Worm (Caenorhabditis elegans): ENCODE data around the gene pqn-94.

DNA sequence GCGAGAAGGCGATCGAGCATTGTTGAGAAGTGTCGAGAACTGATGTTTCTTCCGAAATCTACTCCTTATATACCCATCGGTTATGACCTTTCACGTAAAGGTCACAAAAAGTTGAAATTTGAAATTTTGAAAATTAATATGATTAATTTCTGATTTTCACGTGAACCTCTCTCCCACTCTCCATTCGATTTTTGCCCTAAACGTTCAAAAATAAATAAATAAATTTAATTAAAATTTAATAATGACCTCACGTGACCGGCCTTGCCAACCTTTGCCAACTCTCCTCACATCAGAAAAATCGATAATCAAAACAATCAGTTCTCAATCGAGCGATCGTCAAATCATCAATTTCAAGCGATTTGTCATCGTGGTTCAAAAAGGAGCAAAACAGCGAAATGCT, 37.8 kb upstream of the pqn-94 start, which contains the start of gene Y113G7C.1:
- TF ChIP-seq aly-1 (tag; optimal IDR thresholded peaks at IDR 0.05) (no peak), ets-7 (tag; optimal IDR thresholded peaks at IDR 0.05) (no peak), ama-1 (optimal IDR thresholded peaks at IDR 0.05) (no peak), scrt-1 (GFP tag; IDR thresholded peaks at IDR 0.05) (no peak), B0310.2 (tag; optimal IDR thresholded peaks at IDR 0.05) (no peak), ceh-36 (tag; optimal IDR thresholded peaks at IDR 0.05) (no peak), hmg-4 (GFP tag; optimal IDR thresholded peaks at IDR 0.05) (no peak), sea-1 (GFP tag; conservative IDR thresholded peaks at IDR 0.05) (no peak), tra-4 (tag; optimal IDR thresholded peaks at IDR 0.05) (no peak), tbx-11 (GFP tag; IDR thresholded peaks at IDR 0.05) (no peak), hnd-1 (tag; optimal IDR thresholded peaks at IDR 0.05) (no peak), flt-1 (GFP tag; IDR thresholded peaks at IDR 0.05) (no peak), tbx-37 (GFP tag; conservative IDR thresholded peaks at IDR 0.05) (no peak)
